Worm (Caenorhabditis elegans) whole organism, young adult: ENCODE measurements around the gene tag-10.

Experiments used
- B0019.2 ChIP-seq: fragments of 200-800 bp; sonication (Bioruptor generic); conservative IDR thresholded peaks from 2 replicates; pipeline ENCODE4 v1.3.6; 2022; ENCODE audit warnings: missing genetic modification reagents, missing genetic modification characterization, missing compliant biosample characterization
- B0261.1 ChIP-seq: sonication (generic microtip); optimal IDR thresholded peaks from 2 replicates; lab custom pipeline; 2016; ENCODE audit warnings: mild to moderate bottlenecking, missing genetic modification characterization, moderate library complexity, missing compliant biosample characterization
- B0336.3 ChIP-seq: fragments of 200-800 bp; sonication (Bioruptor generic); IDR thresholded peaks from 2 replicates; pipeline ENCODE4 v1.3.6; 2022; ENCODE audit warnings: missing genetic modification characterization, missing compliant biosample characterization
- C06A6.2 ChIP-seq: fragments of 200-800 bp; sonication (Bioruptor generic); conservative IDR thresholded peaks from 2 replicates; pipeline ENCODE4 v1.3.6; 2022; ENCODE audit warnings: missing genetic modification characterization, missing compliant biosample characterization
- F22D6.2 ChIP-seq: sonication (generic microtip); optimal IDR thresholded peaks from 2 replicates; lab custom pipeline; 2016; ENCODE audit warnings: mild to moderate bottlenecking, missing genetic modification characterization, missing compliant biosample characterization
- F23B12.7 ChIP-seq: sonication (generic microtip); optimal IDR thresholded peaks from 2 replicates; lab custom pipeline; 2017; ENCODE audit warnings: missing genetic modification characterization, mild to moderate bottlenecking, missing compliant biosample characterization, antibody characterized with exemption, moderate library complexity; ENCODE audit not compliant: insufficient read depth
- K11D2.4 ChIP-seq: fragments of 200-800 bp; sonication (Bioruptor generic); IDR thresholded peaks from 2 replicates; pipeline ENCODE4 v1.3.6; 2022; ENCODE audit warnings: missing genetic modification reagents, missing genetic modification characterization, missing compliant biosample characterization
- Y53G8AR.9 ChIP-seq: fragments of 200-800 bp; sonication (Bioruptor generic); conservative IDR thresholded peaks from 2 replicates; pipeline ENCODE4 v1.3.6; 2022; ENCODE audit warnings: missing genetic modification reagents, missing genetic modification characterization, missing compliant biosample characterization
- ama-1 ChIP-seq, 3 experiments: fragments of 150-350 bp in 1 of 3; sonication (generic microtip) in 2 of 3; optimal IDR thresholded peaks; 2 replicates each; lab custom pipeline; 2014 to 2018; ENCODE audit warnings: missing biosample characterization in 2 of 3, missing genetic modification characterization in 2 of 3, missing genetic modification reagents in 2 of 3
- atf-7 ChIP-seq: sonication (generic microtip); optimal IDR thresholded peaks from 2 replicates; lab custom pipeline; 2017; ENCODE audit warnings: mild to moderate bottlenecking, missing genetic modification characterization, missing compliant biosample characterization
- attf-3 ChIP-seq: fragments of 200-800 bp; sonication (Bioruptor generic); conservative IDR thresholded peaks from 2 replicates; pipeline ENCODE4 v1.3.6; 2022; ENCODE audit warnings: missing genetic modification reagents, missing genetic modification characterization, missing compliant biosample characterization
- bed-2 ChIP-seq: fragments of 200-800 bp; sonication (Bioruptor generic); IDR thresholded peaks from 2 replicates; pipeline ENCODE4 v1.3.6; 2022; ENCODE audit warnings: missing genetic modification reagents, missing genetic modification characterization, missing compliant biosample characterization
- cebp-1 ChIP-seq, 2 experiments: fragments of 200-800 bp in 1 of 2; sonication (Bioruptor generic) in 1 of 2; sonication (generic microtip) in 1 of 2; IDR thresholded peaks in 1 of 2; optimal IDR thresholded peaks in 1 of 2; 2 replicates each; pipeline versions ENCODE4 v1.3.6 to Lab custom; 2017 to 2022; ENCODE audit warnings: missing compliant biosample characterization in 2 of 2, missing genetic modification characterization in 2 of 2, mild to moderate bottlenecking in 1 of 2, missing genetic modification reagents in 1 of 2, moderate library complexity in 1 of 2
- ceh-100 ChIP-seq: fragments of 200-800 bp; sonication (Bioruptor generic); IDR thresholded peaks from 2 replicates; pipeline ENCODE4 v1.3.6; 2022; ENCODE audit warnings: missing genetic modification reagents, missing genetic modification characterization, missing compliant biosample characterization
- ceh-40 ChIP-seq: fragments of 200-800 bp; sonication (Bioruptor generic); IDR thresholded peaks from 2 replicates; pipeline ENCODE4 v1.3.6; 2022; ENCODE audit warnings: missing genetic modification characterization, missing compliant biosample characterization
- ceh-79 ChIP-seq: sonication (generic microtip); optimal IDR thresholded peaks from 2 replicates; lab custom pipeline; 2017; ENCODE audit warnings: mild to moderate bottlenecking, missing genetic modification characterization, missing compliant biosample characterization
- die-1 ChIP-seq: sonication (generic microtip); optimal IDR thresholded peaks from 2 replicates; lab custom pipeline; 2016; ENCODE audit warnings: missing genotype, mild to moderate bottlenecking, missing genetic modification characterization, missing compliant biosample characterization
- dox-1 ChIP-seq: fragments of 200-800 bp; sonication (Bioruptor generic); IDR thresholded peaks from 2 replicates; pipeline ENCODE4 v1.3.6; 2022; ENCODE audit warnings: missing genetic modification reagents, missing genetic modification characterization, missing compliant biosample characterization
- dpl-1 ChIP-seq: fragments of 150-350 bp; optimal IDR thresholded peaks from 2 replicates; lab custom pipeline; 2014; ENCODE audit warnings: missing biosample characterization, missing genetic modification reagents, missing genetic modification characterization
- efl-1 ChIP-seq: fragments of 150-350 bp; optimal IDR thresholded peaks from 2 replicates; lab custom pipeline; 2014; ENCODE audit warnings: missing biosample characterization, missing genetic modification reagents, missing genetic modification characterization
- egl-44 ChIP-seq: fragments of 200-800 bp; sonication (Bioruptor generic); IDR thresholded peaks from 2 replicates; pipeline ENCODE4 v1.3.6; 2022; ENCODE audit warnings: missing genetic modification reagents, missing genetic modification characterization, missing compliant biosample characterization
- egrh-3 ChIP-seq: fragments of 200-800 bp; sonication (Bioruptor generic); IDR thresholded peaks from 2 replicates; pipeline ENCODE4 v1.3.6; 2022; ENCODE audit warnings: missing genetic modification reagents, missing genetic modification characterization, missing compliant biosample characterization
- him-1 ChIP-seq: sonication (generic microtip); optimal IDR thresholded peaks from 2 replicates; lab custom pipeline; 2016; ENCODE audit warnings: missing genotype, missing genetic modification reagents, missing genetic modification characterization, missing compliant biosample characterization
- hlh-12 ChIP-seq: sonication (generic microtip); optimal IDR thresholded peaks from 2 replicates; lab custom pipeline; 2016; ENCODE audit warnings: missing genetic modification characterization, missing compliant biosample characterization
- lin-26 ChIP-seq: fragments of 200-800 bp; sonication (Bioruptor generic); IDR thresholded peaks from 2 replicates; pipeline ENCODE4 v1.3.6; 2022; ENCODE audit warnings: missing genetic modification reagents, missing genetic modification characterization, missing compliant biosample characterization
- madf-10 ChIP-seq: sonication (generic microtip); optimal IDR thresholded peaks from 2 replicates; lab custom pipeline; 2016; ENCODE audit warnings: mild to moderate bottlenecking, missing genetic modification characterization, missing compliant biosample characterization
- madf-8 ChIP-seq: fragments of 200-800 bp; sonication (Bioruptor generic); conservative IDR thresholded peaks from 2 replicates; pipeline ENCODE4 v1.3.6; 2022; ENCODE audit warnings: missing genetic modification reagents, missing genetic modification characterization, missing compliant biosample characterization
- mcd-1 ChIP-seq: fragments of 200-800 bp; sonication (Bioruptor generic); IDR thresholded peaks from 2 replicates; pipeline ENCODE4 v1.3.6; 2022; ENCODE audit warnings: missing genetic modification reagents, missing genetic modification characterization, missing compliant biosample characterization
- mxl-1 ChIP-seq: sonication (generic microtip); optimal IDR thresholded peaks from 2 replicates; lab custom pipeline; 2016; ENCODE audit warnings: missing genetic modification characterization, missing compliant biosample characterization
- nfya-2 ChIP-seq: fragments of 200-800 bp; sonication (Bioruptor generic); IDR thresholded peaks from 2 replicates; pipeline ENCODE4 v1.3.6; 2022; ENCODE audit warnings: missing genetic modification reagents, missing genetic modification characterization, missing compliant biosample characterization
- nhr-120 ChIP-seq: fragments of 200-800 bp; sonication (Bioruptor generic); IDR thresholded peaks from 2 replicates; pipeline ENCODE4 v1.3.6; 2022; ENCODE audit warnings: missing genetic modification characterization, missing compliant biosample characterization
- nhr-80 ChIP-seq: sonication (generic microtip); optimal IDR thresholded peaks from 2 replicates; lab custom pipeline; 2016; ENCODE audit warnings: missing genetic modification characterization, missing compliant biosample characterization
- pha-4 ChIP-seq: fragments of 150-350 bp; sonication (generic microtip); optimal IDR thresholded peaks from 2 replicates; lab custom pipeline; 2014; ENCODE audit warnings: missing biosample characterization, missing genetic modification reagents, missing genetic modification characterization
- sea-2 ChIP-seq: fragments of 200-800 bp; sonication (Bioruptor generic); IDR thresholded peaks from 2 replicates; pipeline ENCODE4 v1.3.6; 2022; ENCODE audit warnings: missing genetic modification characterization, missing compliant biosample characterization
- snpc-4 ChIP-seq, 5 experiments: fragments of 150-350 bp in 1 of 5; sonication (generic microtip) in 4 of 5; optimal IDR thresholded peaks; 2 replicates each; lab custom pipeline; 2014 to 2018; ENCODE audit warnings: missing genetic modification characterization in 5 of 5, missing biosample characterization in 3 of 5, antibody characterized with exemption in 2 of 5, mild to moderate bottlenecking in 2 of 5, missing compliant biosample characterization in 2 of 5, missing genotype in 2 of 5, moderate library complexity in 2 of 5, missing genetic modification reagents in 1 of 5
- tbp1 ChIP-seq: fragments of 200-800 bp; sonication (Bioruptor generic); optimal IDR thresholded peaks from 2 replicates; lab custom pipeline; 2018; ENCODE audit warnings: mild to moderate bottlenecking, missing genetic modification characterization, missing compliant biosample characterization
- zfh-2 ChIP-seq: fragments of 200-800 bp; sonication (Bioruptor generic); conservative IDR thresholded peaks from 2 replicates; pipeline ENCODE4 v1.3.6; 2022; ENCODE audit warnings: missing genetic modification reagents, missing genetic modification characterization, missing compliant biosample characterization
- ztf-3 ChIP-seq: fragments of 200-800 bp; sonication (Bioruptor generic); optimal IDR thresholded peaks from 2 replicates; lab custom pipeline; 2018; ENCODE audit warnings: mild to moderate bottlenecking, missing genetic modification characterization, missing compliant biosample characterization

The tag-10 gene

DNA sequence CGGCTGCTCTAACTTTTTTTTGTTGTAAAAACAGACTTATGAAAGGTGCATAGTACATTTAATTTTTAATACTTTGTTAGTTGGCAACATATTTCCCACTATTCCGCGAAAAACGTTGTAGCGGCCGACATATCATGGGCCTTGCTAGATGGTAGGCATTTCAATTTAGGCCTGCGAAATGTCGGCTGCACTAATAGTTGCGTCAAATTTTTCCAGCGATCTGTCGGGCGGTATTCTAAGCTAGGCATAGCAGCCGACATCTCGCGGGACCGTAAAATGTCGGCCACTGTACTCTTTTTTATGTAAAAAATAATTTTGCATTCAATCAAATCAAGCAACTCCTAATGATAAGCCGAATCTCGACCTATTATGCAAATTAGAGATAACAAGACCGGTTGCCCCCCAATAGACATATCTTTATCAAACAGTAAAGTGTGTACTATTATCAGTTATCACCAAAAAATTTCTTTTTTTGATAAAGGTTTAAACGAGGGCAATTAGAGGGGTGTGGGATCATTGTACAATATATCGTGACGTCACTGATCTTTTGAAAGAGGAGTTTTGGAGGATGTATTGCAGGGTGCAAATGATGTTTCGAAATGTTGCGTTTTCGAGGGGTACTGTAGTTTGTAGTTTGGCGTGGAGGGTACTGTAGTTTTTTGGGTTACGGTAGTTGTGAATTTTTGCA lies 32.8 kb downstream of the tag-10 start (continued):
- TF ChIP-seq snpc-4 (GFP tag; optimal IDR thresholded peaks at IDR 0.05; lab: Kevin White, UChicago), result no peak
- TF ChIP-seq snpc-4 (tag; optimal IDR thresholded peaks at IDR 0.05; lab: Kevin White, UChicago), result peak; percentile 35 to 75 (median 62)
- no peak for TF ChIP-seq Y53G8AR.9 (GFP tag; lab: Robert Waterston, UW)
- no peak for TF ChIP-seq tbp1 (GFP tag; lab: Kevin White, UChicago)
- TF ChIP-seq ceh-100 (GFP tag; lab: Robert Waterston, UW), result no peak
- TF ChIP-seq dox-1 (GFP tag; lab: Robert Waterston, UW), result no peak
- no peak for TF ChIP-seq cebp-1 (GFP tag; IDR thresholded peaks at IDR 0.05; lab: Robert Waterston, UW)
- peak; percentile 21 for TF ChIP-seq cebp-1 (tag; optimal IDR thresholded peaks at IDR 0.05; lab: Kevin White, UChicago)
- TF ChIP-seq F23B12.7 (tag; lab: Kevin White, UChicago), result no peak
- TF ChIP-seq, all 124 proteins: peak for 3

DNA sequence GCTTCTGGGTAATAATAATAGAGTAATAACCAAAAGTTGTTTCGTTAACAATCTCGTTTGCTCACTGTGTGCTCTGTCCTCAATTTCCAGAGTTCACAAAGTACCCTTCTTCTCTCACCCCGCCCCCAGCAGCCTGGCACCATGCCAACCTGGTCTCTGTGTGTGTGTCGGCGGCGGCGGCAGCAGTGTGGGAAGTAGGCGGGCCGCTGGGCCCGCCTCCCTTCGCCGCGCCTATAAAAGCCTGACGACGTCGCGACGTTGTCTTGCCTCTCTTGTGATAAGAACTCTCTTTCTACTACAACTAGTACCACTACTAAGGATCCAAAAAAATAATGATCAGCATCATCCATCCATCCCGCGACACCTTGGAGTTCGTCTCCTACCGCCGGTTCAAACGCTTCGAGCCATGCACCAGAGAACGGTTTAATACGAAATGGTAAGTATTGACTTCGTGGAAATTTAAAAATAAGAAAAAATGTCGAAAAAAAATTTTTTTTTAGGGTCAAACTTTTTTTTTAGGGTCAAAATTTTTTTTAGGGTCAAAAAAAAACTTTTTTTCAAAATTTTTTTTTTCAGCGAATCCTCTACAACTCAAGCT lies 36.6 kb downstream of the tag-10 start, which contains the start of gene C31C9.7:
TSS of gene C31C9.7 (plus strand) at position 261 of the 598 bp plus-strand sequence.
- TF ChIP-seq lin-26 (GFP tag; lab: Robert Waterston, UW), result 0 out of 2 replicates have a peak, but pooled peaks have one; percentile 46
- TF ChIP-seq dox-1 (GFP tag; lab: Robert Waterston, UW), result peak; percentile 28; the same call in 1 of the 2 replicates
- TF ChIP-seq madf-8 (GFP tag; lab: Robert Waterston, UW), result no peak
- TF ChIP-seq dpl-1 (GFP tag; lab: Kevin White, UChicago), result no peak
- peak; percentile 25 for TF ChIP-seq madf-10
- TF ChIP-seq egrh-3 (GFP tag; lab: Robert Waterston, UW), result peak; percentile 83; the same call in 1 of the 2 replicates
- TF ChIP-seq pha-4, result no peak
- TF ChIP-seq sea-2 (GFP tag; lab: Robert Waterston, UW), result no peak
- no peak for TF ChIP-seq nfya-2 (GFP tag; lab: Robert Waterston, UW)
- TF ChIP-seq nhr-80 (tag; lab: Kevin White, UChicago), result peak; percentile 64
- TF ChIP-seq B0019.2 (GFP tag; lab: Robert Waterston, UW), result 0 out of 2 replicates have a peak, but pooled peaks have one; percentile 25
- TF ChIP-seq mcd-1 (GFP tag; lab: Robert Waterston, UW), result peak; percentile 12; the same call in 1 of the 2 replicates
- peak; percentile 36; the same call in 1 of the 2 replicates for TF ChIP-seq B0336.3
- TF ChIP-seq tbp1 (GFP tag; lab: Kevin White, UChicago), result peak; percentile 5
- TF ChIP-seq ama-1 (optimal IDR thresholded peaks at IDR 0.05; lab: Kevin White, UChicago), result peak; percentile 76
- no peak for TF ChIP-seq ama-1 (GFP tag; optimal IDR thresholded peaks at IDR 0.05; lab: Kevin White, UChicago)
- TF ChIP-seq zfh-2 (GFP tag; lab: Robert Waterston, UW), result peak; percentile 86

DNA sequence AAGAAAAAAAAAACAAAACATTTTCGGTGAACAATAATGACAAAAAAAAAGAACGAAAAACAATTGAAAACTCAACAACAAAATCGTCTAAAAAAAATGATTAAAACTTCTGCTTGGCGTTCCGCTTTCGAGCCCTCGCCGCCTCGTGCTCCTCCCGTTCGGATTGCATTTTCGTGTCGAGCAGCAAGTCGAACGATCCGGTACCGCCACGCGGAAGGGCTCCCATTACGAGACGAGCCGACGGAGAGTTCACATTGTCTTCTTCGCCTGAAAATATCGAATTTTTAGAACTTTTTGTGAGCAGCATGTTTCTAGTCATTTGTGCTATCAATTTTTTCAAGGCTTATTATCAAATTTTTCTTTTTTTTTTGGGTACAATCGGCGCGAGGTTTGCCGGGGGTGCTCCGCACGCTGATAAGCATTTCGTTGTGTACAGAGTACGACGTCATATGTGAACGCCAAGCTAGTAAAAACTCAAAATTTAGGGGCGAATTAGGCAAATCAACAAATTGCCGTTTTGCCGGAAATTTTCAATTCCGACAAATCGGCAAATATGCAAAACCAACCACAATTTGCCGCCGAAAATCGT lies 38.4 kb downstream of the tag-10 start:
- no peak for TF ChIP-seq F22D6.2
- no peak for TF ChIP-seq attf-3
- TF ChIP-seq C06A6.2, result no peak
- TF ChIP-seq him-1 (tag; lab: Kevin White, UChicago), result no peak
- TF ChIP-seq nhr-120 (GFP tag; lab: Robert Waterston, UW), result no peak
- TF ChIP-seq bed-2, result no peak
- peak; percentile 86 for TF ChIP-seq nhr-80 (tag; lab: Kevin White, UChicago)
- TF ChIP-seq B0261.1, result no peak
- no peak for TF ChIP-seq ztf-3 (GFP tag; lab: Kevin White, UChicago)
- TF ChIP-seq atf-7 (tag; lab: Kevin White, UChicago), result peak; percentile 21
- TF ChIP-seq K11D2.4 (GFP tag; lab: Robert Waterston, UW), result no peak
- no peak for TF ChIP-seq die-1 (tag; lab: Kevin White, UChicago)
- no peak for TF ChIP-seq F23B12.7 (tag; lab: Kevin White, UChicago)
- TF ChIP-seq B0336.3, result no peak
- TF ChIP-seq zfh-2 (GFP tag; lab: Robert Waterston, UW), result peak; percentile 64
- TF ChIP-seq hlh-12 (tag; lab: Kevin White, UChicago), result no peak
- TF ChIP-seq ceh-40 (GFP tag; lab: Robert Waterston, UW), result no peak
- 0 out of 2 replicates have a peak, but pooled peaks have one; percentile 26 for TF ChIP-seq dox-1 (GFP tag; lab: Robert Waterston, UW)
- no peak for TF ChIP-seq ceh-79 (tag; lab: Kevin White, UChicago)
- TF ChIP-seq efl-1, result no peak
- no peak for TF ChIP-seq egl-44 (GFP tag; lab: Robert Waterston, UW)
- TF ChIP-seq mxl-1 (tag; lab: Kevin White, UChicago), result no peak
